Worm (Caenorhabditis elegans): ENCODE measurements around the gene fbxa-141.

Gene fbxa-141

ce11 chrX:14507992-14508391 is 4.7 kb downstream of the fbxa-141 start (continued):
- no peak for TF ChIP-seq nhr-11 (tag; optimal IDR thresholded peaks at IDR 0.05)
- TF ChIP-seq spr-1 (tag; optimal IDR thresholded peaks at IDR 0.05), result no peak
- TF ChIP-seq lsy-2 (tag; optimal IDR thresholded peaks at IDR 0.05), result no peak
- TF ChIP-seq lin-39 (tag; optimal IDR thresholded peaks at IDR 0.05), result no peak
- no peak for TF ChIP-seq unc-39 (tag; optimal IDR thresholded peaks at IDR 0.05)
- TF ChIP-seq spr-3 (GFP tag; optimal IDR thresholded peaks at IDR 0.05), result no peak
- TF ChIP-seq mdt-29 (GFP tag; IDR thresholded peaks at IDR 0.05), result no peak
- no peak for TF ChIP-seq pha-4 (GFP tag; IDR thresholded peaks at IDR 0.05)
- no peak for TF ChIP-seq pha-4 (tag; optimal IDR thresholded peaks at IDR 0.05)
- TF ChIP-seq dmd-9 (GFP tag; IDR thresholded peaks at IDR 0.05), result no peak
- no peak for TF ChIP-seq aly-2 (tag; optimal IDR thresholded peaks at IDR 0.05)
- TF ChIP-seq ceh-20 (GFP tag; IDR thresholded peaks at IDR 0.05), result 0 out of 2 replicates have a peak, but pooled peaks have one; percentile 28

ce11 chrX:14505578-14506353 is 7.0 kb downstream of the fbxa-141 start:
- peak; percentile 94 for TF ChIP-seq hlh-11 (tag; optimal IDR thresholded peaks at IDR 0.05)
- no peak for TF ChIP-seq nhr-76 (tag; optimal IDR thresholded peaks at IDR 0.05)
- TF ChIP-seq lin-15B (tag; optimal IDR thresholded peaks at IDR 0.05), result no peak
- peak; percentile 82 for TF ChIP-seq dve-1 (tag; optimal IDR thresholded peaks at IDR 0.05; ENCODE audit: insufficient read depth)
- TF ChIP-seq Y5F2A.4 (GFP tag; optimal IDR thresholded peaks at IDR 0.05), result no peak
- no peak for TF ChIP-seq lin-39 (tag; optimal IDR thresholded peaks at IDR 0.05)
- TF ChIP-seq ZK337.2 (GFP tag; IDR thresholded peaks at IDR 0.05), result 0 out of 2 replicates have a peak, but pooled peaks have one; percentile 28
- peak; percentile 83 for TF ChIP-seq tra-1 (GFP tag; IDR thresholded peaks at IDR 0.05)
- TF ChIP-seq pha-4 (GFP tag; IDR thresholded peaks at IDR 0.05), result no peak; the same call in 1 of the 2 replicates
- peak; percentile 11 for TF ChIP-seq pha-4 (tag; optimal IDR thresholded peaks at IDR 0.05)
- TF ChIP-seq mep-1 (tag; optimal IDR thresholded peaks at IDR 0.05), result peak; percentile 55
- TF ChIP-seq dmd-6 (GFP tag; IDR thresholded peaks at IDR 0.05), result peak; percentile 88
- TF ChIP-seq nhr-77 (tag; optimal IDR thresholded peaks at IDR 0.05), result peak; percentile 78
- TF ChIP-seq Y48G9A.11 (GFP tag; IDR thresholded peaks at IDR 0.05), result no peak
- peak in 1 of 2 experiments; percentile 72 for TF ChIP-seq hif-1 (tag; optimal IDR thresholded peaks at IDR 0.05)
- TF ChIP-seq egl-43 (GFP tag; IDR thresholded peaks at IDR 0.05), result peak; percentile 51; the same call in 1 of the 2 replicates
- TF ChIP-seq unc-62 (GFP tag; optimal IDR thresholded peaks at IDR 0.05 in 1 of 2), result no peak
- no peak for TF ChIP-seq unc-62 (tag; optimal IDR thresholded peaks at IDR 0.05)
- TF ChIP-seq lin-13 (GFP tag; optimal IDR thresholded peaks at IDR 0.05), result no peak
- peak; percentile 68 for TF ChIP-seq set-16 (GFP tag; IDR thresholded peaks at IDR 0.05)
- peak; percentile 78 for TF ChIP-seq hlh-30 (tag; optimal IDR thresholded peaks at IDR 0.05; ENCODE audit: insufficient read depth)
- peak; percentile 60 for TF ChIP-seq nhr-48 (tag; optimal IDR thresholded peaks at IDR 0.05)
- TF ChIP-seq lin-1 (GFP tag; IDR thresholded peaks at IDR 0.05), result peak; percentile 65
- no peak for TF ChIP-seq ceh-28 (tag; optimal IDR thresholded peaks at IDR 0.05)
- TF ChIP-seq aha-1 (tag), result peak; percentile 92
- TF ChIP-seq mxl-3 (GFP tag; optimal IDR thresholded peaks at IDR 0.05), result peak; percentile 90
- peak; percentile 56 for TF ChIP-seq mes-2 (tag; optimal IDR thresholded peaks at IDR 0.05; ENCODE audit: poor library complexity, severe bottlenecking)
- peak; percentile 41; the same call in 1 of the 2 replicates for TF ChIP-seq php-3 (GFP tag; IDR thresholded peaks at IDR 0.05)
- TF ChIP-seq madf-5 (GFP tag; IDR thresholded peaks at IDR 0.05), result no peak
- peak; percentile 54 for TF ChIP-seq hmg-1.1 (GFP tag; IDR thresholded peaks at IDR 0.05)
- 0 out of 2 replicates have a peak, but pooled peaks have one; percentile 42 for TF ChIP-seq nhr-42 (GFP tag; IDR thresholded peaks at IDR 0.05)
- TF ChIP-seq ctbp-1 (GFP tag; IDR thresholded peaks at IDR 0.05), result 0 out of 2 replicates have a peak, but pooled peaks have one; percentile 32
- TF ChIP-seq cey-2 (tag; optimal IDR thresholded peaks at IDR 0.05; ENCODE audit: borderline replicate concordance, insufficient read depth), result peak; percentile 31
- TF ChIP-seq nhr-11 (tag; optimal IDR thresholded peaks at IDR 0.05), result no peak
- peak; percentile 41 for TF ChIP-seq pqm-1 (tag; optimal IDR thresholded peaks at IDR 0.05)
- no peak for TF ChIP-seq daf-16 (GFP tag; optimal IDR thresholded peaks at IDR 0.05)
- TF ChIP-seq daf-16 (tag; optimal IDR thresholded peaks at IDR 0.05), result peak; percentile 82
- TF ChIP-seq ceh-20 (GFP tag; IDR thresholded peaks at IDR 0.05), result 0 out of 2 replicates have a peak, but pooled peaks have one; percentile 26
- TF ChIP-seq lim-7 (GFP tag; IDR thresholded peaks at IDR 0.05), result 0 out of 2 replicates have a peak, but pooled peaks have one; percentile 45
- peak; percentile 33 to 81 for TF ChIP-seq mdl-1 (tag; optimal IDR thresholded peaks at IDR 0.05)

Measured in whole organism, L4 larva.